Worm (Caenorhabditis elegans): ENCODE measurements around the gene ZK632.14.
A peak's percentile ranks its signal among the peaks of the same experiment; 100 is the strongest.

The ZK632.14 gene

ce11 chrIII:9775916-9776315 is 37.3 kb upstream of the ZK632.14 start:
- TF ChIP-seq lin-15B (tag; optimal IDR thresholded peaks at IDR 0.05): no peak
- TF ChIP-seq lin-38 (GFP tag; IDR thresholded peaks at IDR 0.05): peak; percentile 82
- peak; percentile 79 for TF ChIP-seq aha-1 (tag)
- no peak for TF ChIP-seq arid-1 (GFP tag; conservative IDR thresholded peaks at IDR 0.05)
- peak; percentile 38 for TF ChIP-seq unc-130 (GFP tag; optimal IDR thresholded peaks at IDR 0.05)
- peak; percentile 73 for TF ChIP-seq mes-2 (tag; optimal IDR thresholded peaks at IDR 0.05; ENCODE audit: poor library complexity, severe bottlenecking)
- peak; percentile 54 for TF ChIP-seq dpl-1 (GFP tag; optimal IDR thresholded peaks at IDR 0.05)

ce11 chrIII:9776323-9776722 is 36.9 kb upstream of the ZK632.14 start, which contains the start of gene usp-46:
Gene usp-46 (plus strand): TSS chrIII:9776623.
- TF ChIP-seq spr-3 (GFP tag; optimal IDR thresholded peaks at IDR 0.05) (no peak), php-3 (GFP tag; IDR thresholded peaks at IDR 0.05) (no peak), T26A8.4 (GFP tag; IDR thresholded peaks at IDR 0.05) (no peak), F10B5.3 (tag; optimal IDR thresholded peaks at IDR 0.05) (no peak), sdz-12 (GFP tag; optimal IDR thresholded peaks at IDR 0.05) (no peak), mxl-2 (GFP tag; conservative IDR thresholded peaks at IDR 0.05) (no peak), Y75B8A.6 (GFP tag; IDR thresholded peaks at IDR 0.05) (no peak), ctbp-1 (GFP tag; IDR thresholded peaks at IDR 0.05) (no peak), mdt-29 (GFP tag; IDR thresholded peaks at IDR 0.05) (no peak), zfp-3 (GFP tag; conservative IDR thresholded peaks at IDR 0.05) (no peak), mes-2 (tag; optimal IDR thresholded peaks at IDR 0.05; ENCODE audit: poor library complexity, severe bottlenecking) (peak; percentile 22), nhr-25 (tag; optimal IDR thresholded peaks at IDR 0.05; ENCODE audit: borderline replicate concordance, insufficient read depth) (no peak), F44E2.7 (GFP tag; IDR thresholded peaks at IDR 0.05) (no peak), mep-1 (tag; optimal IDR thresholded peaks at IDR 0.05) (peak; percentile 7), nhr-28 (tag; optimal IDR thresholded peaks at IDR 0.05) (peak; percentile 4), madf-9 (GFP tag; conservative IDR thresholded peaks at IDR 0.05) (no peak), dpl-1 (GFP tag; optimal IDR thresholded peaks at IDR 0.05) (no peak), dmd-9 (GFP tag; IDR thresholded peaks at IDR 0.05) (no peak), nhr-41 (GFP tag; IDR thresholded peaks at IDR 0.05) (no peak), dmd-8 (GFP tag; IDR thresholded peaks at IDR 0.05) (no peak), skn-1 (tag; optimal IDR thresholded peaks at IDR 0.05) (no peak), nhr-11 (tag; optimal IDR thresholded peaks at IDR 0.05) (no peak), ztf-11 (tag; optimal IDR thresholded peaks at IDR 0.05) (no peak), hif-1 (tag; optimal IDR thresholded peaks at IDR 0.05) (no peak), attf-4 (tag; optimal IDR thresholded peaks at IDR 0.05) (no peak), hlh-11 (tag; optimal IDR thresholded peaks at IDR 0.05) (peak; percentile 4), hmg-1.1 (GFP tag; IDR thresholded peaks at IDR 0.05) (0 out of 2 replicates have a peak, but pooled peaks have one; percentile 18), dve-1 (tag; optimal IDR thresholded peaks at IDR 0.05; ENCODE audit: insufficient read depth) (peak; percentile 10), zfp-2 (tag; optimal IDR thresholded peaks at IDR 0.05) (no peak), lin-39 (tag; optimal IDR thresholded peaks at IDR 0.05) (no peak), dmd-6 (GFP tag; IDR thresholded peaks at IDR 0.05) (no peak)

- TF ChIP-seq fos-1 (tag; optimal IDR thresholded peaks at IDR 0.05): no peak
- TF ChIP-seq pha-4 (GFP tag; IDR thresholded peaks at IDR 0.05): no peak
- no peak for TF ChIP-seq pha-4 (tag; optimal IDR thresholded peaks at IDR 0.05)
- peak; percentile 32; the same call in 1 of the 2 replicates for TF ChIP-seq lin-38 (GFP tag; IDR thresholded peaks at IDR 0.05)
Observed at ce11 chrIII:9779080-9779479, 34.2 kb upstream of the ZK632.14 start.

All from whole organism, L4 larva.